Fruit fly (Drosophila melanogaster) whole organism, embryonic: ENCODE results near the gene Dap160.

ENCODE experiments used
- Asciz ChIP-seq: fragments of 200-800 bp; sonication (Bioruptor generic); optimal IDR thresholded peaks from 2 replicates; lab custom pipeline; 2017; ENCODE audit warnings: missing biosample characterization, mild to moderate bottlenecking, missing genetic modification characterization, missing genetic modification reagents
- Blimp-1 ChIP-seq: fragments of 200-800 bp; sonication (Bioruptor generic); optimal IDR thresholded peaks from 3 replicates; lab custom pipeline; 2018; ENCODE audit warnings: missing biosample characterization, missing genetic modification characterization, mild to moderate bottlenecking, moderate library complexity, missing genetic modification reagents
- BtbVII ChIP-seq: fragments of 200-800 bp; sonication (Bioruptor generic); optimal IDR thresholded peaks from 3 replicates; lab custom pipeline; 2017; ENCODE audit warnings: missing biosample characterization, mild to moderate bottlenecking, missing genetic modification characterization
- CG10209 ChIP-seq: fragments of 200-800 bp; sonication (Bioruptor generic); optimal IDR thresholded peaks from 3 replicates; lab custom pipeline; 2017; ENCODE audit warnings: missing biosample characterization, mild to moderate bottlenecking, missing genetic modification characterization, missing genetic modification reagents
- CG1024 ChIP-seq: fragments of 200-800 bp; sonication (Bioruptor generic); IDR thresholded peaks from 2 replicates; pipeline ENCODE4 v1.3.6; 2022; ENCODE audit warnings: missing biosample characterization, missing genetic modification characterization
- CG11695 ChIP-seq: fragments of 200-800 bp; sonication (Bioruptor generic); IDR thresholded peaks from 3 replicates; pipeline ENCODE4 v1.3.6; 2022; ENCODE audit warnings: missing biosample characterization, missing genetic modification characterization
- CG14050 ChIP-seq: fragments of 200-800 bp; sonication (Bioruptor generic); IDR thresholded peaks from 3 replicates; pipeline ENCODE4 v1.3.6; 2022; ENCODE audit warnings: missing biosample characterization, missing genetic modification characterization
- CG14860 ChIP-seq: fragments of 200-800 bp; sonication (Bioruptor generic); IDR thresholded peaks from 3 replicates; pipeline ENCODE4 v1.3.6; 2022; ENCODE audit warnings: missing biosample characterization, missing genetic modification characterization; ENCODE audit not compliant: partially characterized antibody
- CG18011 ChIP-seq: fragments of 200-800 bp; sonication (Bioruptor generic); optimal IDR thresholded peaks from 2 replicates; lab custom pipeline; 2017; ENCODE audit warnings: missing biosample characterization, missing genetic modification characterization, mild to moderate bottlenecking, moderate library complexity, missing genotype
- CG2129 ChIP-seq: fragments of 200-800 bp; sonication (Bioruptor generic); IDR thresholded peaks from 2 replicates; pipeline ENCODE4 v1.3.6; 2022; ENCODE audit warnings: missing biosample characterization, missing genetic modification characterization; ENCODE audit not compliant: partially characterized antibody
- CG30403 ChIP-seq: fragments of 200-800 bp; sonication (Bioruptor generic); optimal IDR thresholded peaks from 3 replicates; lab custom pipeline; 2016; ENCODE audit warnings: missing biosample characterization, missing genetic modification characterization
- CG3838 ChIP-seq: fragments of 200-800 bp; sonication (Bioruptor generic); optimal IDR thresholded peaks from 3 replicates; lab custom pipeline; 2016; ENCODE audit warnings: missing biosample characterization, missing genetic modification characterization
- CG5180 ChIP-seq: fragments of 200-800 bp; sonication (Bioruptor generic); optimal IDR thresholded peaks from 3 replicates; lab custom pipeline; 2017; ENCODE audit warnings: missing biosample characterization, missing genetic modification characterization, mild to moderate bottlenecking, moderate library complexity, missing genetic modification reagents
- CG6254 ChIP-seq: fragments of 200-800 bp; sonication (Bioruptor generic); optimal IDR thresholded peaks from 3 replicates; lab custom pipeline; 2017; ENCODE audit warnings: mild to moderate bottlenecking, missing biosample characterization, missing genetic modification reagents, missing genetic modification characterization
- CG6683 ChIP-seq: fragments of 200-800 bp; sonication (Bioruptor generic); optimal IDR thresholded peaks from 2 replicates; lab custom pipeline; 2017; ENCODE audit warnings: missing biosample characterization, mild to moderate bottlenecking, missing genetic modification characterization, missing genetic modification reagents
- CG6791 ChIP-seq: fragments of 200-800 bp; sonication (Bioruptor generic); IDR thresholded peaks from 3 replicates; pipeline ENCODE4 v1.3.6; 2022; ENCODE audit warnings: missing biosample characterization, missing genetic modification characterization; ENCODE audit not compliant: partially characterized antibody
- CG6854 ChIP-seq: fragments of 200-800 bp; sonication (Bioruptor generic); optimal IDR thresholded peaks from 3 replicates; lab custom pipeline; 2017; ENCODE audit warnings: missing biosample characterization, mild to moderate bottlenecking, missing genetic modification characterization
- CG7372 ChIP-seq: fragments of 200-800 bp; sonication (Bioruptor generic); IDR thresholded peaks from 2 replicates; pipeline ENCODE4 v1.3.6; 2022; ENCODE audit warnings: missing biosample characterization, missing genetic modification characterization
- CG8290 ChIP-seq, 3 experiments: fragments of 200-800 bp; sonication (Bioruptor generic); optimal IDR thresholded peaks; 2 replicates each; lab custom pipeline; 2016 to 2019; ENCODE audit warnings: missing biosample characterization in 3 of 3, missing genetic modification characterization in 3 of 3, mild to moderate bottlenecking in 2 of 3, moderate library complexity in 1 of 3
- CG9609 ChIP-seq: fragments of 200-800 bp; sonication (Bioruptor generic); optimal IDR thresholded peaks from 3 replicates; lab custom pipeline; 2016; ENCODE audit warnings: missing biosample characterization, missing genetic modification characterization
- CG9727 ChIP-seq: fragments of 200-800 bp; sonication (Bioruptor generic); optimal IDR thresholded peaks from 3 replicates; lab custom pipeline; 2017; ENCODE audit warnings: missing biosample characterization, mild to moderate bottlenecking, missing genetic modification characterization
- CG9932 ChIP-seq: fragments of 200-800 bp; sonication (Bioruptor generic); IDR thresholded peaks from 2 replicates; pipeline ENCODE4 v1.3.6; 2022; ENCODE audit warnings: missing biosample characterization, missing genetic modification characterization
- Deaf1 ChIP-seq: fragments of 200-800 bp; optimal IDR thresholded peaks from 3 replicates; lab custom pipeline; 2019; ENCODE audit warnings: missing biosample characterization, mild to moderate bottlenecking, missing genetic modification characterization, moderate library complexity
- HLH4C ChIP-seq: fragments of 200-800 bp; sonication (Bioruptor generic); IDR thresholded peaks from 3 replicates; pipeline ENCODE4 v1.3.6; 2022; ENCODE audit warnings: missing biosample characterization, missing genetic modification characterization; ENCODE audit not compliant: partially characterized antibody
- HmgZ ChIP-seq: fragments of 200-800 bp; sonication (Bioruptor generic); optimal IDR thresholded peaks from 2 replicates; lab custom pipeline; 2018; ENCODE audit warnings: missing biosample characterization, mild to moderate bottlenecking, missing genetic modification characterization
- NC2β ChIP-seq: fragments of 200-800 bp; sonication (Bioruptor generic); optimal IDR thresholded peaks from 2 replicates; lab custom pipeline; 2016; ENCODE audit warnings: missing biosample characterization, missing genetic modification characterization
- Six4 ChIP-seq: fragments of 200-800 bp; sonication (Bioruptor generic); optimal IDR thresholded peaks from 2 replicates; lab custom pipeline; 2016; ENCODE audit warnings: missing biosample characterization, missing genetic modification characterization
- Sox102F ChIP-seq: fragments of 200-800 bp; sonication (Bioruptor generic); optimal IDR thresholded peaks from 2 replicates; lab custom pipeline; 2018; ENCODE audit warnings: missing biosample characterization, mild to moderate bottlenecking, missing genetic modification characterization, moderate library complexity
- Ssrp ChIP-seq: fragments of 200-800 bp; sonication (Bioruptor generic); optimal IDR thresholded peaks from 2 replicates; lab custom pipeline; 2018; ENCODE audit warnings: missing biosample characterization, mild to moderate bottlenecking, missing genetic modification characterization, moderate library complexity
- Xbp1 ChIP-seq: fragments of 200-800 bp; sonication (Bioruptor generic); optimal IDR thresholded peaks from 3 replicates; lab custom pipeline; 2016; ENCODE audit warnings: missing biosample characterization, mild to moderate bottlenecking, missing genetic modification characterization
- YL-1 ChIP-seq: fragments of 200-800 bp; sonication (Bioruptor generic); optimal IDR thresholded peaks from 3 replicates; lab custom pipeline; 2017; ENCODE audit warnings: missing biosample characterization, mild to moderate bottlenecking, missing genetic modification characterization
- btn ChIP-seq: fragments of 200-800 bp; sonication (Bioruptor generic); optimal IDR thresholded peaks from 2 replicates; lab custom pipeline; 2016; ENCODE audit warnings: missing biosample characterization, missing genetic modification characterization
- chinmo ChIP-seq: fragments of 200-800 bp; sonication (Bioruptor generic); IDR thresholded peaks from 4 replicates; pipeline ENCODE4 v1.3.6; 2022; ENCODE audit warnings: missing biosample characterization, missing genetic modification characterization; ENCODE audit not compliant: partially characterized antibody
- ci ChIP-seq: fragments of 200-800 bp; sonication (Bioruptor generic); IDR thresholded peaks from 3 replicates; pipeline ENCODE4 v1.3.6; 2022; ENCODE audit warnings: missing biosample characterization, missing genetic modification characterization
- crp ChIP-seq, 2 experiments: fragments of 200-800 bp; sonication (Bioruptor generic); optimal IDR thresholded peaks; 2 replicates in 1 of 2; 3 replicates in 1 of 2; lab custom pipeline; 2017; ENCODE audit warnings: missing biosample characterization in 2 of 2, missing genetic modification characterization in 2 of 2, mild to moderate bottlenecking in 1 of 2, moderate library complexity in 1 of 2
- gcm ChIP-seq: fragments of 200-800 bp; sonication (Bioruptor generic); optimal IDR thresholded peaks from 2 replicates; lab custom pipeline; 2019; ENCODE audit warnings: missing biosample characterization, mild to moderate bottlenecking, missing genetic modification characterization, moderate library complexity
- grau ChIP-seq: fragments of 200-800 bp; optimal IDR thresholded peaks from 3 replicates; lab custom pipeline; 2019; ENCODE audit warnings: missing biosample characterization, mild to moderate bottlenecking, missing genetic modification characterization, moderate library complexity
- ham ChIP-seq: fragments of 200-800 bp; sonication (Bioruptor generic); IDR thresholded peaks from 2 replicates; pipeline ENCODE4 v1.3.6; 2022; ENCODE audit warnings: missing biosample characterization, missing genetic modification characterization
- jing ChIP-seq: fragments of 200-800 bp; sonication (Bioruptor generic); optimal IDR thresholded peaks from 2 replicates; lab custom pipeline; 2018; ENCODE audit warnings: missing biosample characterization, mild to moderate bottlenecking, missing genetic modification characterization
- mirr ChIP-seq: fragments of 200-800 bp; sonication (Bioruptor generic); optimal IDR thresholded peaks from 3 replicates; lab custom pipeline; 2018; ENCODE audit warnings: missing biosample characterization, mild to moderate bottlenecking, missing genetic modification characterization
- nmo ChIP-seq: fragments of 200-800 bp; sonication (Bioruptor generic); optimal IDR thresholded peaks from 2 replicates; lab custom pipeline; 2018; ENCODE audit warnings: missing biosample characterization, mild to moderate bottlenecking, missing genetic modification characterization, moderate library complexity
- prd ChIP-seq, 3 experiments: fragments of >200 bp in 2 of 3; fragments of 200-800 bp in 1 of 3; sonication (Bioruptor generic) in 1 of 3; optimal IDR thresholded peaks in 2 of 3; IDR thresholded peaks in 1 of 3; 2 replicates in 2 of 3; 3 replicates in 1 of 3; pipeline versions ENCODE4 v1.3.6 to Lab custom; 2017 to 2022; ENCODE audit warnings: missing biosample characterization in 1 of 3, missing genetic modification characterization in 1 of 3
- ranshi ChIP-seq: fragments of 200-800 bp; sonication (Bioruptor generic); IDR thresholded peaks from 2 replicates; pipeline ENCODE4 v1.3.6; 2022; ENCODE audit warnings: missing biosample characterization, missing genetic modification characterization
- so ChIP-seq: fragments of 200-800 bp; sonication (Bioruptor generic); IDR thresholded peaks from 3 replicates; pipeline ENCODE4 v1.3.6; 2022; ENCODE audit warnings: missing biosample characterization, missing genetic modification characterization

Gene Dap160

DNA sequence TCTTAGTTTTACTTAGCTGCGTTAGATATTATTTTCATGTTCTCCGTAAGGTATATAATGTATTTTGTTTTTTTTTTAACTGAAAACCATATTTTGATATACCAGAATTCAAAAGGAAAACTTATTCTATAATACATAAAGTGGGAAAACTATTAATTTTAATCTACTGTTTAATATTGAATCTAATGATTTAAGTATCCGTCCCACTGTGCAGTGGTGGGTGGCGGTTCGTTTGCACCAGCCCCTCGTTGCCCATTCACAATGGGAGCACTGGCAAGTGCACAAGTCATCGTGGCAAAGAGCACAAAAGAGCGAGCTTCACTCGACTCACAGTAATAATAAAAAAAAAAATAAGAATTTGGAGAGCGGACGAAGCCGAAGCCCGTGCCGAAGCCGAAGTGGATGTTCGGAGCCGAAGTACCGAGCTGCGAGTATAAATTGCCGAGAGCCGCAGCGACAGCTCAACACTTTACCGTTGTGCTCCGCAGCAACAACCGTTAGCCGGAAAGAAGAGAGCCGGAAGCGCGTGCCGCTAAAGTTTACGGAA is 45.6 kb downstream of the Dap160 start, which contains the start of gene CG34136 (continued):
- no peak for TF ChIP-seq CG2129 (GFP tag; lab: Robert Waterston, UW)
- TF ChIP-seq ci (GFP tag; lab: Robert Waterston, UW) = peak; percentile 29; the same call in 1 of the 3 replicates
- TF ChIP-seq grau (tag; lab: Kevin White, UChicago) = peak; percentile 36
- peak; percentile 6 for TF ChIP-seq CG6254
- peak; percentile 38 for TF ChIP-seq CG9727 (GFP tag; lab: Kevin White, UChicago)
- TF ChIP-seq btn (GFP tag; lab: Kevin White, UChicago) = no peak
- TF ChIP-seq jing (GFP tag; lab: Kevin White, UChicago) = no peak
- peak; percentile 21 for TF ChIP-seq Xbp1 (GFP tag; lab: Kevin White, UChicago)
- TF ChIP-seq CG5180 = no peak
- TF ChIP-seq CG3838 (GFP tag; lab: Kevin White, UChicago) = no peak
- TF ChIP-seq CG6683 (GFP tag; lab: Kevin White, UChicago) = peak; percentile 36
- peak; percentile 91 for TF ChIP-seq chinmo (GFP tag; lab: Robert Waterston, UW)
- TF ChIP-seq CG9609 = no peak
- peak; percentile 44; the same call in 1 of the 3 replicates for TF ChIP-seq HLH4C (GFP tag; lab: Robert Waterston, UW)
- TF ChIP-seq YL-1 (GFP tag; lab: Kevin White, UChicago) = no peak
- TF ChIP-seq prd (optimal IDR thresholded peaks at IDR 0.05; lab: Kevin White, UChicago) = no peak
- peak; percentile 30; the same call in 1 of the 3 replicates for TF ChIP-seq prd (GFP tag; IDR thresholded peaks at IDR 0.05; lab: Robert Waterston, UW)
- peak; percentile 8 for TF ChIP-seq CG10209 (GFP tag; lab: Kevin White, UChicago)
- TF ChIP-seq CG9932 = no peak
- peak; percentile 99 for TF ChIP-seq Deaf1 (tag; lab: Kevin White, UChicago)
- peak; percentile 42 for TF ChIP-seq Asciz
- 0 out of 3 replicates have a peak, but pooled peaks have one; percentile 26 for TF ChIP-seq so (GFP tag; lab: Robert Waterston, UW)
- TF ChIP-seq Six4 = peak; percentile 56
- peak; percentile 1 for TF ChIP-seq NC2β (GFP tag; lab: Kevin White, UChicago)
- TF ChIP-seq CG6854 (GFP tag; lab: Kevin White, UChicago) = peak; percentile 5
- TF ChIP-seq CG14860 = no peak
- TF ChIP-seq BtbVII (GFP tag; lab: Kevin White, UChicago) = peak; percentile 6
- peak; percentile 50 for TF ChIP-seq nmo
- peak; percentile 53 for TF ChIP-seq CG30403 (GFP tag; lab: Kevin White, UChicago)
- no peak for TF ChIP-seq CG14050 (GFP tag; lab: Robert Waterston, UW)
- no peak for TF ChIP-seq CG8290 (GFP tag; optimal IDR thresholded peaks at IDR 0.05; lab: Kevin White, UChicago)
- TF ChIP-seq CG8290 (tag; optimal IDR thresholded peaks at IDR 0.05; lab: Kevin White, UChicago) = no peak
- TF ChIP-seq CG6791 = 0 out of 3 replicates have a peak, but pooled peaks have one; percentile 35
- TF ChIP-seq ham (GFP tag; lab: Robert Waterston, UW) = no peak
- TF ChIP-seq Sox102F (GFP tag; lab: Kevin White, UChicago) = peak; percentile 56

dm6 chr2L:21090958-21091357 is 51.2 kb downstream of the Dap160 start, which contains the start of gene CG14397:
TSS of gene CG14397 (plus strand) at chr2L:21091227.
- TF ChIP-seq mirr (GFP tag; lab: Kevin White, UChicago) (no peak), crp (GFP tag; optimal IDR thresholded peaks at IDR 0.05; lab: Kevin White, UChicago) (no peak), gcm (GFP tag; lab: Kevin White, UChicago) (no peak), CG18011 (GFP tag; lab: Kevin White, UChicago) (peak; percentile 88), CG1024 (GFP tag; lab: Robert Waterston, UW) (no peak), Asciz (peak; percentile 68), CG7372 (GFP tag; lab: Robert Waterston, UW) (no peak), CG11695 (GFP tag; lab: Robert Waterston, UW) (no peak), HmgZ (no peak), ranshi (no peak), Ssrp (no peak), ham (GFP tag; lab: Robert Waterston, UW) (no peak), Blimp-1 (GFP tag; lab: Kevin White, UChicago) (peak; percentile 66)
